Fruit fly (Drosophila melanogaster): ENCODE measurements around the gene cDIP.

cDIP gene

dm6 chr3R:21199953-21200368 lies 39.1 kb upstream of the cDIP start (continued):
- no peak for TF ChIP-seq CG42726 (GFP tag; IDR thresholded peaks at IDR 0.05; ENCODE audit: partially characterized antibody)
- no peak for TF ChIP-seq CG15514 (GFP tag; optimal IDR thresholded peaks at IDR 0.05)
- no peak for TF ChIP-seq NFAT (GFP tag; IDR thresholded peaks at IDR 0.05)
- TF ChIP-seq Six4 (GFP tag; optimal IDR thresholded peaks at IDR 0.05): peak; percentile 15
- no peak for TF ChIP-seq CG7745 (tag; optimal IDR thresholded peaks at IDR 0.05)
- TF ChIP-seq Asciz (GFP tag; optimal IDR thresholded peaks at IDR 0.05): no peak
- no peak for TF ChIP-seq wdn (GFP tag; IDR thresholded peaks at IDR 0.05)
- TF ChIP-seq p53 (GFP tag; optimal IDR thresholded peaks at IDR 0.05): no peak
- TF ChIP-seq Dad (GFP tag; optimal IDR thresholded peaks at IDR 0.05): no peak
- no peak for TF ChIP-seq stc (GFP tag; IDR thresholded peaks at IDR 0.05)
- TF ChIP-seq Usf (GFP tag; optimal IDR thresholded peaks at IDR 0.05): no peak
- no peak for TF ChIP-seq CG6765 (GFP tag; optimal IDR thresholded peaks at IDR 0.05)
- peak in 1 of 2 experiments; percentile 46 for TF ChIP-seq Hr51 (GFP tag; optimal IDR thresholded peaks at IDR 0.05)
- peak; percentile 37 for TF ChIP-seq phol (tag; optimal IDR thresholded peaks at IDR 0.05)
- TF ChIP-seq br (optimal IDR thresholded peaks at IDR 0.05): no peak
- no peak for TF ChIP-seq Med (GFP tag)
- no peak for TF ChIP-seq CG13287 (GFP tag; IDR thresholded peaks at IDR 0.05; ENCODE audit: partially characterized antibody)
- TF ChIP-seq CG11093 (GFP tag; IDR thresholded peaks at IDR 0.05): no peak
- no peak for TF ChIP-seq nau (GFP tag; optimal IDR thresholded peaks at IDR 0.05)
- no peak for TF ChIP-seq CG34376 (GFP tag; optimal IDR thresholded peaks at IDR 0.05)
- TF ChIP-seq Dip2 (GFP tag; IDR thresholded peaks at IDR 0.05): no peak
- TF ChIP-seq Chrac-16 (GFP tag; optimal IDR thresholded peaks at IDR 0.05): peak; percentile 42
- no peak for TF ChIP-seq CG2889 (GFP tag; IDR thresholded peaks at IDR 0.05)
- no peak for TF ChIP-seq luna (GFP tag; optimal IDR thresholded peaks at IDR 0.05)
- TF ChIP-seq CG14710 (tag; optimal IDR thresholded peaks at IDR 0.05): peak; percentile 10
- no peak for TF ChIP-seq dm (GFP tag; optimal IDR thresholded peaks at IDR 0.05)
- TF ChIP-seq Meics (GFP tag; optimal IDR thresholded peaks at IDR 0.05): no peak
- peak; percentile 6 for TF ChIP-seq PHDP (tag; optimal IDR thresholded peaks at IDR 0.05)
- peak; percentile 42 for TF ChIP-seq CG18619 (GFP tag; optimal IDR thresholded peaks at IDR 0.05)
- no peak for TF ChIP-seq CG3726 (GFP tag; IDR thresholded peaks at IDR 0.05)
- no peak for TF ChIP-seq tll (GFP tag; optimal IDR thresholded peaks at IDR 0.05)
- no peak for TF ChIP-seq Dbx (GFP tag; IDR thresholded peaks at IDR 0.05)
- TF ChIP-seq schlank (tag; optimal IDR thresholded peaks at IDR 0.05): no peak
- TF ChIP-seq sob (GFP tag; IDR thresholded peaks at IDR 0.05): no peak
- no peak for TF ChIP-seq gce (GFP tag; IDR thresholded peaks at IDR 0.05)
- no peak for TF ChIP-seq CG32532 (GFP tag; IDR thresholded peaks at IDR 0.05)
- no peak; the same call in 2 of the 3 replicates for TF ChIP-seq B-H1 (GFP tag; IDR thresholded peaks at IDR 0.05)
- peak; percentile 49 for TF ChIP-seq CG1602 (GFP tag; optimal IDR thresholded peaks at IDR 0.05)
- TF ChIP-seq gsb-n (tag; optimal IDR thresholded peaks at IDR 0.05): peak; percentile 53
- TF ChIP-seq ham (GFP tag; IDR thresholded peaks at IDR 0.05): no peak
- peak; percentile 71; the same call in 1 of the 3 replicates for TF ChIP-seq zfh1 (GFP tag; IDR thresholded peaks at IDR 0.05)
- peak; percentile 21; the same call in 1 of the 2 replicates for TF ChIP-seq slbo (GFP tag; IDR thresholded peaks at IDR 0.05)
- no peak for TF ChIP-seq CG6272 (GFP tag; IDR thresholded peaks at IDR 0.05)
- no peak for TF ChIP-seq CG6854 (GFP tag; optimal IDR thresholded peaks at IDR 0.05)
- peak; percentile 26 for TF ChIP-seq fd64A (GFP tag; optimal IDR thresholded peaks at IDR 0.05)
- no peak for TF ChIP-seq eve (GFP tag; optimal IDR thresholded peaks at IDR 0.05)
- peak; percentile 28; the same call in 1 of the 2 replicates for TF ChIP-seq sisA (GFP tag; IDR thresholded peaks at IDR 0.05)
- no peak for TF ChIP-seq CG12219 (GFP tag; optimal IDR thresholded peaks at IDR 0.05)
- no peak for TF ChIP-seq Poxn (GFP tag; IDR thresholded peaks at IDR 0.05)
- 0 out of 3 replicates have a peak, but pooled peaks have one; percentile 14 for TF ChIP-seq Optix (GFP tag; IDR thresholded peaks at IDR 0.05)
- no peak for TF ChIP-seq C15 (GFP tag; IDR thresholded peaks at IDR 0.05)
- TF ChIP-seq sens (GFP tag): peak; percentile 75

Measured in whole organism, embryonic.